Worm (Caenorhabditis elegans) whole organism, L1 larva: ENCODE measurements around the gene F59F5.7.

Source experiments
- F16B12.6 ChIP-seq: fragments of 150-350 bp; optimal IDR thresholded peaks from 2 replicates; lab custom pipeline; 2014; ENCODE audit warnings: missing biosample characterization, missing genetic modification characterization
- aha-1 ChIP-seq: fragments of 150-350 bp; optimal IDR thresholded peaks from 2 replicates; lab custom pipeline; 2014; ENCODE audit warnings: missing biosample characterization, missing genetic modification characterization
- ama-1 ChIP-seq: fragments of 150-350 bp; optimal IDR thresholded peaks from 2 replicates; lab custom pipeline; 2014
- dpl-1 ChIP-seq, 3 experiments: fragments of 150-350 bp in 2 of 3; sonication (generic microtip) in 1 of 3; optimal IDR thresholded peaks; 2 replicates each; lab custom pipeline; 2014 to 2017; ENCODE audit warnings: missing biosample characterization in 3 of 3, missing genetic modification characterization in 3 of 3, missing genetic modification reagents in 3 of 3
- grh-1 ChIP-seq: fragments of 200-800 bp; sonication (Bioruptor generic); IDR thresholded peaks from 2 replicates; pipeline ENCODE4 v1.3.6; 2022; ENCODE audit warnings: missing genetic modification reagents, missing genetic modification characterization, missing compliant biosample characterization
- jun-1 ChIP-seq: fragments of 150-350 bp; optimal IDR thresholded peaks from 2 replicates; lab custom pipeline; 2014; ENCODE audit warnings: missing biosample characterization, missing genetic modification reagents, missing genetic modification characterization
- mdl-1 ChIP-seq, 2 experiments: fragments of 150-350 bp; optimal IDR thresholded peaks; 2 replicates each; lab custom pipeline; 2014 to 2017; ENCODE audit warnings: missing biosample characterization in 2 of 2, missing genetic modification characterization in 2 of 2, inconsistent platforms in 1 of 2
- nhr-11 ChIP-seq: fragments of 150-350 bp; optimal IDR thresholded peaks from 2 replicates; lab custom pipeline; 2014; ENCODE audit warnings: missing biosample characterization, missing genetic modification characterization
- nhr-12 ChIP-seq: sonication (generic microtip); optimal IDR thresholded peaks from 2 replicates; lab custom pipeline; 2017; ENCODE audit warnings: missing biosample characterization, missing genetic modification characterization
- nhr-20 ChIP-seq: sonication (generic microtip); optimal IDR thresholded peaks from 2 replicates; lab custom pipeline; 2016; ENCODE audit warnings: mild to moderate bottlenecking, missing genetic modification characterization, missing compliant biosample characterization
- snpc-4 ChIP-seq: fragments of 150-350 bp; optimal IDR thresholded peaks from 2 replicates; lab custom pipeline; 2014; ENCODE audit warnings: missing biosample characterization, missing genetic modification characterization
- unc-130 ChIP-seq: fragments of 150-350 bp; optimal IDR thresholded peaks from 2 replicates; lab custom pipeline; 2017; ENCODE audit warnings: missing biosample characterization, missing genetic modification characterization, inconsistent platforms
- unc-86 ChIP-seq: sonication (generic microtip); optimal IDR thresholded peaks from 2 replicates; lab custom pipeline; 2016; ENCODE audit warnings: missing genetic modification characterization, missing compliant biosample characterization
- ztf-11 ChIP-seq, 2 experiments: sonication (generic microtip); optimal IDR thresholded peaks; 2 replicates each; lab custom pipeline; 2016 to 2017; ENCODE audit warnings: missing genetic modification characterization in 2 of 2, missing biosample characterization in 1 of 2, missing compliant biosample characterization in 1 of 2

ce11 chrX:10533447-10533846, 25.9 kb upstream of the F59F5.7 start, which contains the start of gene glo-3:
- no peak for TF ChIP-seq F16B12.6
- TF ChIP-seq nhr-12 (tag; lab: Kevin White, UChicago) = no peak
- TF ChIP-seq ama-1 = no peak
- no peak for TF ChIP-seq dpl-1 (GFP tag; optimal IDR thresholded peaks at IDR 0.05; lab: Kevin White, UChicago)
- TF ChIP-seq jun-1 = no peak
- TF ChIP-seq nhr-20 (tag; lab: Kevin White, UChicago) = no peak
- TF ChIP-seq snpc-4 = no peak
- no peak for TF ChIP-seq aha-1 (tag; lab: Kevin White, UChicago)
- no peak for TF ChIP-seq ztf-11 (tag; optimal IDR thresholded peaks at IDR 0.05; lab: Kevin White, UChicago)
- no peak for TF ChIP-seq mdl-1 (tag; optimal IDR thresholded peaks at IDR 0.05; lab: Kevin White, UChicago)
- no peak for TF ChIP-seq grh-1 (GFP tag; lab: Robert Waterston, UW)
- TF ChIP-seq nhr-11 (tag; lab: Kevin White, UChicago) = no peak
- TF ChIP-seq unc-86 (tag; lab: Kevin White, UChicago) = no peak
- no peak for TF ChIP-seq unc-130 (tag; lab: Kevin White, UChicago)
